Fruit fly (Drosophila melanogaster) whole organism: ENCODE data around the gene Alg9.
A peak's percentile ranks its signal among the peaks of the same experiment; 100 is the strongest.

Experiments
- CG8478 ChIP-seq: fragments of >200 bp; optimal IDR thresholded peaks from 2 replicates; lab custom pipeline; 2018; ENCODE audit warnings: inconsistent platforms
- Dll ChIP-seq: fragments of >200 bp; optimal IDR thresholded peaks from 2 replicates; lab custom pipeline; 2017
- EcR ChIP-seq, 2 experiments: fragments of >200 bp; optimal IDR thresholded peaks; 2 replicates each; lab custom pipeline; 2017; ENCODE audit warnings: missing biosample characterization in 2 of 2, missing genetic modification characterization in 2 of 2, missing genetic modification reagents in 2 of 2
- pan ChIP-seq: fragments of >200 bp; optimal IDR thresholded peaks from 2 replicates; lab custom pipeline; 2017
- psq ChIP-seq: fragments of >200 bp; optimal IDR thresholded peaks from 2 replicates; lab custom pipeline; 2017
- usp ChIP-seq: fragments of >200 bp; optimal IDR thresholded peaks from 2 replicates; lab custom pipeline; 2017; ENCODE audit warnings: missing biosample characterization, missing genetic modification characterization, mixed read lengths

Gene Alg9

DNA sequence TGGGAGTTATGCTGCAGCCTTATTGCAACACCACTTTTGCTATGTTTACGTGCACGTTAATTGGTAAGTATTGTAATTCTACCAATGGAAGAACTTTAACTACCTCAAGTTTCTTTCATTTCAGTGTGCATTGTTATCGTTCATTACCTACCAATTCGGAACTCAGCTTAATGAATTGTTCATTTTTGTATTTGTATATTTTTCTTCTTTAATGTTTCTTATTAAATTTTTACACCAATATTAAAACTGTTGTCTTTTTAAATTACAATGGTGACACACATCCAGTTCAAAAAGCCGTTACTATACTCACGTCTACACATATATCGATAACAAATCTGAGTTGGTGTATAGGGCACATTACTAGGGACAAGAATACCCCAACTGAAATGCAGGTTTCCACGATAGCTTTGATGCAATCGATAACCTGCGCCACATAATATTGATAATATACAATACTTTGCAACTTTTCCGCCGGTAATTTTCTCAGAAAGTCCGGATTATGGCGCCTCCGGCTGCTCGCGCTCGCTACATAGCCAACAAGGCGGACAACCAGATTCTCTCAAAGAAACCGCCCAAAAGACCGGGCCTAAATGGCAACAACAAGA is at the start of gene Alg9:
Gene Alg9 (plus strand): TSS at position 387 of the 605 bp plus-strand sequence.
- TF ChIP-seq pan (lab: Kevin White, UChicago) (no peak), psq (lab: Kevin White, UChicago) (no peak), CG8478 (no peak), usp (no peak), EcR (GFP tag; optimal IDR thresholded peaks at IDR 0.05; lab: Kevin White, UChicago) (no peak), Dll (no peak)

DNA sequence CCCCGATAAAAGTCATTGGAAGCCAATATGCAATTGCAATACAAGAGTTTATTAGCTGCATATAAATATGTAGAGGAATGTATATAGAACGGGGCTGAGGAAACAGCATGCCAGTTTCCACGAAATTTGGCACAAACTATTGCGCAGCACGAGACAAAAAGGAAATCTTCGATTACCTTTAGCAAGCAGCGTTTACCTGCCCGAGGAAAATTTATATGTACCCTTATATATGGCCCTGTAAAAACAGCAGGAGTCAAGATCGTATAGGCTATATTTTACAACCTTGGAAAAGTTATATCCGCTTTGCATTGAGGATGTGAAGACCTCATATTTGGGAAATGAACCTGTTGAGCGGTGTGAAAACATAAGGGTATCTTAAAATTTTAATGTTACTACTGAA is 49.0 kb upstream of the Alg9 start:
- no peak for TF ChIP-seq pan (lab: Kevin White, UChicago)
- TF ChIP-seq EcR (GFP tag; optimal IDR thresholded peaks at IDR 0.05; lab: Kevin White, UChicago), result no peak
- TF ChIP-seq Dll, result no peak
- TF ChIP-seq psq (lab: Kevin White, UChicago), result no peak
- TF ChIP-seq usp, result no peak
- TF ChIP-seq CG8478, result no peak

DNA sequence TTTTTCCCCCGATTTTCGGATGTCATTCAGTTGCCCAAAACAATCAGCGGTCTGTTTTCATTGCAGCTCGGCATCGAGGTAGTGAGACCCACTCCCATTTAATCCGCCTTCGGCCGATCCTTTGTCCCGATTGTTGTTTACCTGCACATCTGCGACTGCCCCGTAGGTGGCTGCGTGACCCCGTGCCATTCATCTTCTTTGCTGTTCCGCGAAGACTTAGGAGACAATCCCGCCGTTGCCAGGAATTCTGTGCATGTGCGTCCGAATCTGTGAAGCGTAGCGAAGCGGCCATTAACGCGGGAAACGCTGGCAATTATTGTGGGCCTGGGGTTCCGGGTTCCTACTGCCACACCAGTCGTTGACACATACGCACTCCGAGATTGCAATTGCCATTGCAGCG is 48.4 kb upstream of the Alg9 start:
- TF ChIP-seq pan (lab: Kevin White, UChicago) (no peak), EcR (GFP tag; optimal IDR thresholded peaks at IDR 0.05; lab: Kevin White, UChicago) (no peak), usp (no peak), psq (lab: Kevin White, UChicago) (no peak)

DNA sequence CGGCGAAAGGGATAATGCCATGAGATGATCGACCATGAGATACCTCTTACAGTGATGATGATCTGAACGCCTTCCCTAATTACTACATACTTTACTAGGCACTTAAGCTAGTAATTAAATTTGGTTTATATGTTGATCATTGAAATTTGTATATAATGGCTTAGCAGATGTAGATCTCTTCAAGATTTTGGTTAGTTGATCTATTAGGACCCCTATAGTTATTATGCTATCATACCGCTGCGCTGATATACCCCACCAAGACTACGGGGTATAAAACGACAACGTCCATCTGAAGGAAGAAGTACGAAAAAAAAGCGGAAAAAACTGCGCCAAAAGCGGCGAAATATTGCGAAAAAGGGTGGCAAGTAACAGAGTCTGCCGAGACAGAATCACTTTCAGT is 47.1 kb upstream of the Alg9 start:
- no peak for TF ChIP-seq usp
- TF ChIP-seq pan (lab: Kevin White, UChicago), result peak; percentile 89

dm6 chr3R:25176517-25176916 is 44.9 kb upstream of the Alg9 start:
- TF ChIP-seq Dll, result no peak
- TF ChIP-seq usp, result no peak
- TF ChIP-seq pan (lab: Kevin White, UChicago), result no peak
- no peak for TF ChIP-seq psq (lab: Kevin White, UChicago)
- no peak for TF ChIP-seq EcR (GFP tag; optimal IDR thresholded peaks at IDR 0.05; lab: Kevin White, UChicago)
- TF ChIP-seq CG8478, result no peak

DNA sequence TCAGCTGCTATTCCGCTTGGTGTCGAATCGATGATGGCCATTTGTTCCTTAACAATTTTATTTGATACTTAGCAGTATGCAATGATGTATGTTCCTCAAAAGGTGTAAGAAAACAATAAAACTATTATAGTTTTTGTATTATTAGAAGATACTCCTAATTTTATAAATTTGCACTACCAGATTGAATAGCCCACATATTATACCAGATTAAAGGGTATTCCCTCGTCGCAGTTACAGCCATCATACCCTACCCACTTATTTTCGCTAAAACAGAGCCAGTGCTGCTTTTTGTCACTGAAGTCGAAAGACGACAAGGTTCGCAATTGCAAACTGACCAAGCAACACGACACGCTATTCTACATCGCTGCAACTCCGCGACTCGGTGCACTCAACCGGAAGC is 44.0 kb upstream of the Alg9 start:
- TF ChIP-seq pan (lab: Kevin White, UChicago) (no peak), Dll (no peak)

DNA sequence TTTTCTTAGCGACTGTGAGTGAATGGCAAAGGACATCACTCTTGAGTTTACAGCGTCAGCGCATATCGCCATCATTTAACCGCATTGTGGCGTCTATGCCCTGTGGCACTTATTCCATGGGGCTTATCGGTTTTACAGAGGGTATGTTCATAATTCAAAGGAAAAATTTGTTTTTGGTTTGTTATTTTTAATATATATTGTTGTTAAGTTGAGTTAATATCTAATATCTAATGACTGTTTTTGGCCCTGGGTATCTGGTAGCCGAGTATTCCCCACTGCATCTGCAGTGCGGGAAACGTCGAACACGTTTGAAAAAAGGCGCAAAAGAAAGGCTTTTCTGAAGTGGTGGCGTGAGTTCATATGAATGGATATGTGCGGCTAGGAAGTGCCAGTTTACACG is 42.9 kb upstream of the Alg9 start:
- TF ChIP-seq EcR (GFP tag; optimal IDR thresholded peaks at IDR 0.05; lab: Kevin White, UChicago), result no peak
- no peak for TF ChIP-seq psq (lab: Kevin White, UChicago)
- peak; percentile 32 for TF ChIP-seq pan (lab: Kevin White, UChicago)
- no peak for TF ChIP-seq Dll
- TF ChIP-seq usp, result no peak

- TF ChIP-seq psq (lab: Kevin White, UChicago) (no peak), CG8478 (no peak), pan (lab: Kevin White, UChicago) (no peak), Dll (no peak), usp (no peak), EcR (GFP tag; optimal IDR thresholded peaks at IDR 0.05; lab: Kevin White, UChicago) (no peak)
Measured at dm6 chr3R:25181424-25181823, 40.0 kb upstream of the Alg9 start.

dm6 chr3R:25183484-25184442 is 37.6 kb upstream of the Alg9 start, which contains the start of gene dan:
TSS of gene dan (plus strand) at chr3R:25184383.
- TF ChIP-seq psq (lab: Kevin White, UChicago) (no peak), CG8478 (no peak), Dll (no peak), pan (lab: Kevin White, UChicago) (no peak), EcR (GFP tag; optimal IDR thresholded peaks at IDR 0.05; lab: Kevin White, UChicago) (no peak), usp (no peak)

dm6 chr3R:25184540-25184939 is 36.8 kb upstream of the Alg9 start:
- TF ChIP-seq psq (lab: Kevin White, UChicago) (no peak), usp (no peak), Dll (no peak), CG8478 (peak; percentile 43), EcR (GFP tag; optimal IDR thresholded peaks at IDR 0.05; lab: Kevin White, UChicago) (no peak), pan (lab: Kevin White, UChicago) (no peak)

dm6 chr3R:25188990-25189389 is 32.4 kb upstream of the Alg9 start:
- TF ChIP-seq usp (no peak), pan (lab: Kevin White, UChicago) (no peak), Dll (no peak), EcR (GFP tag; optimal IDR thresholded peaks at IDR 0.05; lab: Kevin White, UChicago) (no peak), CG8478 (no peak), psq (lab: Kevin White, UChicago) (no peak)

DNA sequence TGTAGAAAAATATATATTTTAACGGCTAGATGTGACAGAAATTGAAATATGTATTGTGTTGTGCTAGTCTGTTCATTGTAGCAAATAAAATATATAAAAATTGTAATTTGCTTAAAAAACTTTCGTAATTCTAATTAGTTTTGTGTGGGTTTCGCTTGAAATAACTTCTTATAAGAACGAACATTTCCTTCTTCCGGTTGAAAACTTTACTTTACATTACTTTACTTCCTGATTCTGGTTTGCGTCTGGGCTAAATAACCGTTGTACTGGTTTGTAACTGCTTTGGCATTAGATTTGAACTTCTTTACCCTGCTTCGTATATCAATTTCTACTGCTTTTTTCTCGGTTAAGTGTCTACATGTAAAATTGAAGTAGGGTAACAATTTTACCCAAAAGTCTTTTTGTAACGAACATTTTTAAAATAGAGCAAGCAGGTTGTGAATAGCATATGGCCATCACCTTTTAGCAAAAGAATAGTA is 27.6 kb upstream of the Alg9 start, which contains the start of gene lobo:
Gene lobo (minus strand): TSS at position 51 of the 479 bp plus-strand sequence.
- TF ChIP-seq CG8478, result no peak
- no peak for TF ChIP-seq Dll
- no peak for TF ChIP-seq pan (lab: Kevin White, UChicago)
- TF ChIP-seq psq (lab: Kevin White, UChicago), result no peak
- no peak for TF ChIP-seq usp
- TF ChIP-seq EcR (GFP tag; optimal IDR thresholded peaks at IDR 0.05; lab: Kevin White, UChicago), result no peak
